Fruit fly (Drosophila melanogaster) whole organism, embryonic: ENCODE data around the gene CG13694.

Experiments used
- Antp ChIP-seq: fragments of 200-800 bp; sonication (Bioruptor generic); optimal IDR thresholded peaks from 3 replicates; lab custom pipeline; 2016; ENCODE audit warnings: missing biosample characterization, missing genetic modification characterization
- CG11695 ChIP-seq: fragments of 200-800 bp; sonication (Bioruptor generic); IDR thresholded peaks from 3 replicates; pipeline ENCODE4 v1.3.6; 2022; ENCODE audit warnings: missing biosample characterization, missing genetic modification characterization
- CG12769 ChIP-seq: fragments of 200-800 bp; sonication (Bioruptor generic); optimal IDR thresholded peaks from 2 replicates; lab custom pipeline; 2019; ENCODE audit warnings: missing biosample characterization, mild to moderate bottlenecking, missing genetic modification characterization, moderate library complexity
- CG13287 ChIP-seq: fragments of 200-800 bp; sonication (Bioruptor generic); IDR thresholded peaks from 2 replicates; pipeline ENCODE4 v1.3.6; 2022; ENCODE audit warnings: missing biosample characterization, missing genetic modification characterization; ENCODE audit not compliant: partially characterized antibody
- CG16815 ChIP-seq: fragments of 200-800 bp; sonication (Bioruptor generic); optimal IDR thresholded peaks from 3 replicates; lab custom pipeline; 2017; ENCODE audit warnings: missing biosample characterization, mild to moderate bottlenecking, missing genetic modification characterization
- CG17186 ChIP-seq: fragments of 200-800 bp; sonication (Bioruptor generic); optimal IDR thresholded peaks from 3 replicates; lab custom pipeline; 2017; ENCODE audit warnings: missing biosample characterization, missing genetic modification reagents, missing genetic modification characterization
- CG17361 ChIP-seq: fragments of 200-800 bp; sonication (Bioruptor generic); IDR thresholded peaks from 3 replicates; pipeline ENCODE4 v1.3.6; 2022; ENCODE audit warnings: missing biosample characterization, missing genetic modification characterization
- CG3726 ChIP-seq: fragments of 200-800 bp; sonication (Bioruptor generic); IDR thresholded peaks from 3 replicates; pipeline ENCODE4, ENCODE4 v1.3.6; 2022; ENCODE audit warnings: missing biosample characterization, missing genetic modification characterization
- CG3838 ChIP-seq: fragments of 200-800 bp; sonication (Bioruptor generic); optimal IDR thresholded peaks from 3 replicates; lab custom pipeline; 2016; ENCODE audit warnings: missing biosample characterization, missing genetic modification characterization
- CG3847 ChIP-seq: fragments of 200-800 bp; sonication (Bioruptor generic); IDR thresholded peaks from 2 replicates; pipeline ENCODE4 v1.3.6; 2022; ENCODE audit warnings: missing biosample characterization, missing genetic modification characterization
- CG8290 ChIP-seq, 3 experiments: fragments of 200-800 bp; sonication (Bioruptor generic); optimal IDR thresholded peaks; 2 replicates each; lab custom pipeline; 2016 to 2019; ENCODE audit warnings: missing biosample characterization in 3 of 3, missing genetic modification characterization in 3 of 3, mild to moderate bottlenecking in 2 of 3, moderate library complexity in 1 of 3
- CG8765 ChIP-seq: fragments of 200-800 bp; sonication (Bioruptor generic); IDR thresholded peaks from 2 replicates; pipeline ENCODE4 v1.3.6; 2022; ENCODE audit warnings: missing biosample characterization, missing genetic modification characterization
- CG8944 ChIP-seq: fragments of 200-800 bp; sonication (Bioruptor generic); optimal IDR thresholded peaks from 3 replicates; lab custom pipeline; 2016; ENCODE audit warnings: missing biosample characterization, missing genetic modification characterization
- CG9437 ChIP-seq: fragments of 200-800 bp; sonication (Bioruptor generic); optimal IDR thresholded peaks from 2 replicates; lab custom pipeline; 2018; ENCODE audit warnings: missing biosample characterization, mild to moderate bottlenecking, missing genetic modification characterization
- ERR ChIP-seq: fragments of 200-800 bp; sonication (Bioruptor generic); optimal IDR thresholded peaks from 2 replicates; lab custom pipeline; 2016; ENCODE audit warnings: missing biosample characterization, missing genetic modification characterization
- Gsc ChIP-seq: fragments of 200-800 bp; sonication (Bioruptor generic); IDR thresholded peaks from 2 replicates; pipeline ENCODE4 v1.3.6; 2022; ENCODE audit warnings: missing biosample characterization, missing genetic modification characterization
- Hand ChIP-seq: fragments of 200-800 bp; sonication (Bioruptor generic); optimal IDR thresholded peaks from 2 replicates; lab custom pipeline; 2017; ENCODE audit warnings: mild to moderate bottlenecking, missing biosample characterization, missing genetic modification reagents, missing genetic modification characterization
- Hmr ChIP-seq: fragments of 200-800 bp; sonication (Bioruptor generic); optimal IDR thresholded peaks from 3 replicates; lab custom pipeline; 2017; ENCODE audit warnings: mild to moderate bottlenecking, missing biosample characterization, missing genetic modification reagents, missing genetic modification characterization
- Hr78 ChIP-seq, 2 experiments: fragments of 200-800 bp in 1 of 2; fragments of >200 bp in 1 of 2; sonication (Bioruptor generic) in 1 of 2; optimal IDR thresholded peaks; 2 replicates each; lab custom pipeline; 2017 to 2019; ENCODE audit warnings: missing biosample characterization in 2 of 2, missing genetic modification characterization in 2 of 2, mild to moderate bottlenecking in 1 of 2, moderate library complexity in 1 of 2
- Med ChIP-seq: fragments of 200-800 bp; sonication (Bioruptor generic); peaks from one replicate; lab custom pipeline; 2016; ENCODE audit warnings: missing biosample characterization, missing genetic modification characterization, mild to moderate bottlenecking, inconsistent platforms, moderate library complexity
- Myb ChIP-seq: fragments of 200-800 bp; sonication (Bioruptor generic); optimal IDR thresholded peaks from 2 replicates; lab custom pipeline; 2016; ENCODE audit warnings: missing biosample characterization, missing genetic modification characterization
- PHDP ChIP-seq: fragments of 200-800 bp; sonication (Bioruptor generic); optimal IDR thresholded peaks from 3 replicates; lab custom pipeline; 2018; ENCODE audit warnings: missing biosample characterization, mild to moderate bottlenecking, missing genetic modification characterization, moderate library complexity
- Sox102F ChIP-seq: fragments of 200-800 bp; sonication (Bioruptor generic); optimal IDR thresholded peaks from 2 replicates; lab custom pipeline; 2018; ENCODE audit warnings: missing biosample characterization, mild to moderate bottlenecking, missing genetic modification characterization, moderate library complexity
- ato ChIP-seq: fragments of 200-800 bp; sonication (Bioruptor generic); IDR thresholded peaks from 2 replicates; pipeline ENCODE4 v1.3.6; 2022; ENCODE audit warnings: missing biosample characterization, missing genetic modification characterization; ENCODE audit not compliant: partially characterized antibody
- caup ChIP-seq: fragments of 200-800 bp; sonication (Bioruptor generic); optimal IDR thresholded peaks from 3 replicates; lab custom pipeline; 2017; ENCODE audit warnings: missing biosample characterization, mild to moderate bottlenecking, missing genetic modification characterization, moderate library complexity; ENCODE audit not compliant: severe bottlenecking
- ci ChIP-seq: fragments of 200-800 bp; sonication (Bioruptor generic); IDR thresholded peaks from 3 replicates; pipeline ENCODE4 v1.3.6; 2022; ENCODE audit warnings: missing biosample characterization, missing genetic modification characterization
- dysf ChIP-seq: fragments of 200-800 bp; sonication (Bioruptor generic); IDR thresholded peaks from 3 replicates; pipeline ENCODE4 v1.3.6; 2022; ENCODE audit warnings: missing biosample characterization, missing genetic modification characterization
- ewg ChIP-seq: fragments of 200-800 bp; sonication (Bioruptor generic); optimal IDR thresholded peaks from 3 replicates; lab custom pipeline; 2017; ENCODE audit warnings: mild to moderate bottlenecking, missing biosample characterization, missing genetic modification reagents, missing genetic modification characterization
- fd96Cb ChIP-seq: fragments of 200-800 bp; sonication (Bioruptor generic); optimal IDR thresholded peaks from 2 replicates; lab custom pipeline; 2018; ENCODE audit warnings: missing biosample characterization, mild to moderate bottlenecking, missing genetic modification characterization, moderate library complexity
- gro ChIP-seq: fragments of 200-800 bp; sonication (Bioruptor generic); optimal IDR thresholded peaks from 2 replicates; lab custom pipeline; 2016; ENCODE audit warnings: missing biosample characterization, missing genetic modification characterization
- ham ChIP-seq: fragments of 200-800 bp; sonication (Bioruptor generic); IDR thresholded peaks from 2 replicates; pipeline ENCODE4 v1.3.6; 2022; ENCODE audit warnings: missing biosample characterization, missing genetic modification characterization
- klu ChIP-seq: fragments of 200-800 bp; sonication (Bioruptor generic); IDR thresholded peaks from 2 replicates; pipeline ENCODE4 v1.3.6; 2022; ENCODE audit warnings: missing biosample characterization, missing genetic modification characterization
- lbe ChIP-seq: fragments of 200-800 bp; sonication (Bioruptor generic); optimal IDR thresholded peaks from 2 replicates; lab custom pipeline; 2016; ENCODE audit warnings: missing biosample characterization, mild to moderate bottlenecking, missing genetic modification characterization
- lola ChIP-seq, 3 experiments: fragments of >200 bp in 2 of 3; fragments of 200-800 bp in 1 of 3; sonication (Bioruptor generic) in 1 of 3; optimal IDR thresholded peaks; 2 replicates each; lab custom pipeline; 2017 to 2019; ENCODE audit warnings: missing biosample characterization in 3 of 3, missing genetic modification characterization in 3 of 3, mild to moderate bottlenecking in 1 of 3, moderate library complexity in 1 of 3
- luna ChIP-seq: fragments of 200-800 bp; sonication (Bioruptor generic); optimal IDR thresholded peaks from 2 replicates; lab custom pipeline; 2016; ENCODE audit warnings: missing biosample characterization, missing genetic modification characterization
- nom ChIP-seq: fragments of 200-800 bp; sonication (Bioruptor generic); optimal IDR thresholded peaks from 2 replicates; lab custom pipeline; 2017; ENCODE audit warnings: missing biosample characterization, missing genetic modification characterization, mild to moderate bottlenecking, moderate library complexity, missing genetic modification reagents
- pros ChIP-seq: fragments of 200-800 bp; sonication (Bioruptor generic); optimal IDR thresholded peaks from 3 replicates; lab custom pipeline; 2019; ENCODE audit warnings: missing biosample characterization, mild to moderate bottlenecking, missing genetic modification characterization, moderate library complexity
- scrt ChIP-seq: fragments of 200-800 bp; sonication (Bioruptor generic); optimal IDR thresholded peaks from 2 replicates; lab custom pipeline; 2018; ENCODE audit warnings: missing biosample characterization, mild to moderate bottlenecking, missing genetic modification characterization, moderate library complexity
- sens ChIP-seq: fragments of 200-800 bp; sonication (Bioruptor generic); peaks from one replicate; lab custom pipeline; 2016; ENCODE audit warnings: missing biosample characterization, missing genetic modification characterization
- so ChIP-seq: fragments of 200-800 bp; sonication (Bioruptor generic); IDR thresholded peaks from 3 replicates; pipeline ENCODE4 v1.3.6; 2022; ENCODE audit warnings: missing biosample characterization, missing genetic modification characterization
- sug ChIP-seq: fragments of 200-800 bp; optimal IDR thresholded peaks from 2 replicates; lab custom pipeline; 2019; ENCODE audit warnings: missing biosample characterization, mild to moderate bottlenecking, missing genetic modification characterization, moderate library complexity
- tup ChIP-seq: fragments of 200-800 bp; sonication (Bioruptor generic); optimal IDR thresholded peaks from 2 replicates; lab custom pipeline; 2016; ENCODE audit warnings: missing biosample characterization, mild to moderate bottlenecking, missing genetic modification characterization, moderate library complexity

Gene CG13694

dm6 chr2L:136747-137709 lies 20.7 kb upstream of the CG13694 start (continued):
- TF ChIP-seq ewg (GFP tag; lab: Kevin White, UChicago) (no peak), Hmr (GFP tag; lab: Kevin White, UChicago) (peak; percentile 28), CG3726 (GFP tag; lab: Robert Waterston, UW) (no peak), gro (no peak), Hand (GFP tag; lab: Kevin White, UChicago) (no peak), CG3847 (GFP tag; lab: Robert Waterston, UW) (peak; percentile 14; the same call in 1 of the 2 replicates), ERR (GFP tag; lab: Kevin White, UChicago) (no peak), CG12769 (tag; lab: Kevin White, UChicago) (peak; percentile 81), sens (GFP tag; lab: Kevin White, UChicago) (peak; percentile 64), Hr78 (GFP tag; optimal IDR thresholded peaks at IDR 0.05; lab: Kevin White, UChicago) (peak in 1 of 2 experiments; percentile 55), so (GFP tag; lab: Robert Waterston, UW) (0 out of 3 replicates have a peak, but pooled peaks have one; percentile 58), lbe (GFP tag; lab: Kevin White, UChicago) (peak; percentile 9), caup (GFP tag; lab: Kevin White, UChicago) (peak; percentile 16), CG9437 (GFP tag; lab: Kevin White, UChicago) (no peak), dysf (GFP tag; lab: Robert Waterston, UW) (0 out of 3 replicates have a peak, but pooled peaks have one; percentile 13), sug (tag; lab: Kevin White, UChicago) (peak; percentile 69), tup (no peak)

dm6 chr2L:136131-136426 lies 19.8 kb upstream of the CG13694 start:
- TF ChIP-seq CG17361 (GFP tag; lab: Robert Waterston, UW) (0 out of 3 replicates have a peak, but pooled peaks have one; percentile 16), ci (GFP tag; lab: Robert Waterston, UW) (0 out of 3 replicates have a peak, but pooled peaks have one; percentile 29), scrt (GFP tag; lab: Kevin White, UChicago) (no peak), luna (GFP tag; lab: Kevin White, UChicago) (no peak), CG8290 (GFP tag; optimal IDR thresholded peaks at IDR 0.05; lab: Kevin White, UChicago) (no peak), CG8290 (tag; optimal IDR thresholded peaks at IDR 0.05; lab: Kevin White, UChicago) (peak in 1 of 2 experiments; percentile 24)

dm6 chr2L:135383-136130 lies 19.3 kb upstream of the CG13694 start:
- TF ChIP-seq klu (GFP tag; lab: Robert Waterston, UW) (no peak), CG8765 (GFP tag; lab: Robert Waterston, UW) (no peak), CG3838 (GFP tag; lab: Kevin White, UChicago) (no peak), pros (GFP tag; lab: Kevin White, UChicago) (no peak), ato (GFP tag; lab: Robert Waterston, UW) (no peak), scrt (GFP tag; lab: Kevin White, UChicago) (no peak), CG17186 (GFP tag; lab: Kevin White, UChicago) (no peak), PHDP (tag; lab: Kevin White, UChicago) (no peak), ham (no peak), lola (GFP tag; optimal IDR thresholded peaks at IDR 0.05; lab: Kevin White, UChicago) (no peak), Sox102F (no peak), CG16815 (GFP tag; lab: Kevin White, UChicago) (no peak), Antp (GFP tag; lab: Kevin White, UChicago) (no peak), Hr78 (GFP tag; optimal IDR thresholded peaks at IDR 0.05; lab: Kevin White, UChicago) (peak in 1 of 2 experiments; percentile 17), CG8944 (GFP tag; lab: Kevin White, UChicago) (no peak), Gsc (GFP tag; lab: Robert Waterston, UW) (no peak), CG11695 (no peak), nom (peak; percentile 71), CG13287 (no peak), Med (GFP tag; lab: Kevin White, UChicago) (peak; percentile 38), CG12769 (tag; lab: Kevin White, UChicago) (peak; percentile 55), fd96Cb (no peak), Myb (GFP tag; lab: Kevin White, UChicago) (no peak)
